Worm (Caenorhabditis elegans): ENCODE measurements around the gene C15B12.3.

Gene C15B12.3

DNA sequence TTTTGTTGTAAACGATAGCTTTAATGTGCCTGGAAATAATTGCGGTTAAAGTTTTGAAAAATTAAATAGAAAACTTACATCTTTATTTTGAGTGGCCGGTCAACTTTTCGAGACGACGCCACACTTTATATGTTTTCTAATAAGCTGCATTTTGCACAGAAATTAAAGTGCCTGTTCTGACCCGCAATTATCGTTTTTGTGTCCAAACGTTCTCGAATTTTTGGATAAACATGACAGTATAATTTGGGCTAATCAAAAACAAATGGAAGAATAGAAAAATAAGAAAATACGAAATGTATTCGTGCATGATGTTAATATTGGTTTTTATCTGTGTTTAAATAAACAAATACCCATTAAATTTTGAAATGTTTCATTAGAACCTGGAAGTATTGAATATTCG, 46.7 kb downstream of the C15B12.3 start, which contains the start of gene K10C2.12:
TSS of gene K10C2.12 (minus strand) at position 101 of the 400 bp plus-strand sequence.
- no peak for TF ChIP-seq snpc-4 (GFP tag; optimal IDR thresholded peaks at IDR 0.05)
- TF ChIP-seq snpc-4 (tag; optimal IDR thresholded peaks at IDR 0.05), result no peak
- no peak for TF ChIP-seq ztf-22 (GFP tag; optimal IDR thresholded peaks at IDR 0.05)
- no peak for TF ChIP-seq Y79H2A.3 (GFP tag; conservative IDR thresholded peaks at IDR 0.05)
- TF ChIP-seq tlf-1 (GFP tag; optimal IDR thresholded peaks at IDR 0.05), result no peak
- no peak for TF ChIP-seq F10E7.11 (tag; optimal IDR thresholded peaks at IDR 0.05)
- TF ChIP-seq ztf-18 (tag; optimal IDR thresholded peaks at IDR 0.05), result no peak
- no peak for TF ChIP-seq fkh-3 (tag; optimal IDR thresholded peaks at IDR 0.05)
- no peak for TF ChIP-seq F39B2.1 (GFP tag; IDR thresholded peaks at IDR 0.05)
- TF ChIP-seq C17E4.6 (GFP tag; IDR thresholded peaks at IDR 0.05), result no peak
- TF ChIP-seq T07F8.4 (tag; optimal IDR thresholded peaks at IDR 0.05), result no peak
- no peak for TF ChIP-seq lin-35 (GFP tag; optimal IDR thresholded peaks at IDR 0.05)
- TF ChIP-seq mes-4 (tag; optimal IDR thresholded peaks at IDR 0.05), result no peak
- no peak for TF ChIP-seq ztf-28 (GFP tag; IDR thresholded peaks at IDR 0.05)
- no peak for TF ChIP-seq atf-7 (tag; optimal IDR thresholded peaks at IDR 0.05)
- TF ChIP-seq F55B11.4 (tag; optimal IDR thresholded peaks at IDR 0.05; ENCODE audit: borderline replicate concordance, insufficient read depth), result no peak
- no peak for TF ChIP-seq hsf-1 (GFP tag; IDR thresholded peaks at IDR 0.05)
- no peak for TF ChIP-seq ama-1 (optimal IDR thresholded peaks at IDR 0.05)
- no peak for TF ChIP-seq ama-1 (GFP tag; optimal IDR thresholded peaks at IDR 0.05)
- TF ChIP-seq somi-1 (GFP tag; optimal IDR thresholded peaks at IDR 0.05), result no peak

DNA sequence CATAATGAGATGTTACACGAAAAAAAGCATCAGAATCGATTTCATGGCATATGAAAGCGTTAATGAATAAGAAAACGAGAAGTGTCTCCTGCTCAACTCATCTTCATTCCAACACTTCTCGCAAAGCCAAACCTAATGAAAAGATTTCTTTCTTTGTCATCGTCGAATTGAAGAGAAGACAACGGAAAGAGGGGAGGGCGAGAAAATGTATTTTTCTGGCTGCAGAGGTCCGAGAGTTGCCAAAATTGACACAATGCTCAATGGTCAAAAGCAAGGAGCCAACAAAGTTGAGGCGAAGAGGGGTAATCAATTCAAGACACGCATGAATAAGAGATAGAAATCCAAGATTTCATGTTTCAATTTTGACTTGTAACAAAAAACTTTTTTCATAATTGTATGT, 48.2 kb downstream of the C15B12.3 start:
- no peak for TF ChIP-seq Y53F4B.3 (GFP tag; IDR thresholded peaks at IDR 0.05)

Data from whole organism, young adult.